Fruit fly (Drosophila melanogaster) whole organism, adult: ENCODE measurements around the gene Ndc1.

Experiments
- CG11617 ChIP-seq: fragments of 200-800 bp; sonication (Bioruptor generic); optimal IDR thresholded peaks from 2 replicates; lab custom pipeline; 2017; ENCODE audit warnings: mild to moderate bottlenecking, missing biosample characterization, missing genetic modification reagents, missing genetic modification characterization
- CG12768 ChIP-seq: fragments of 200-800 bp; sonication (Bioruptor generic); optimal IDR thresholded peaks from 2 replicates; lab custom pipeline; 2017; ENCODE audit warnings: missing biosample characterization, missing genetic modification characterization, mild to moderate bottlenecking, moderate library complexity, missing genetic modification reagents
- CG33017 ChIP-seq: fragments of 200-800 bp; sonication (Bioruptor generic); optimal IDR thresholded peaks from 2 replicates; lab custom pipeline; 2018; ENCODE audit warnings: missing biosample characterization, mild to moderate bottlenecking, missing genetic modification characterization, moderate library complexity
- CG7101 ChIP-seq: fragments of 200-800 bp; sonication (Bioruptor generic); optimal IDR thresholded peaks from 2 replicates; lab custom pipeline; 2018; ENCODE audit warnings: missing biosample characterization, mild to moderate bottlenecking, missing genetic modification characterization, moderate library complexity
- Crg-1 ChIP-seq: fragments of 200-800 bp; sonication (Bioruptor generic); optimal IDR thresholded peaks from 2 replicates; lab custom pipeline; 2016; ENCODE audit warnings: missing biosample characterization, missing genetic modification characterization
- bab1 ChIP-seq: fragments of 200-800 bp; sonication (Bioruptor generic); optimal IDR thresholded peaks from 3 replicates; lab custom pipeline; 2019; ENCODE audit warnings: missing biosample characterization, mild to moderate bottlenecking, missing genetic modification characterization, moderate library complexity
- cic ChIP-seq: fragments of 200-800 bp; sonication (Bioruptor generic); optimal IDR thresholded peaks from 2 replicates; lab custom pipeline; 2017; ENCODE audit warnings: missing biosample characterization, mild to moderate bottlenecking, missing genetic modification characterization, moderate library complexity
- cnc ChIP-seq, 2 experiments: fragments of >200 bp; optimal IDR thresholded peaks; 2 replicates each; lab custom pipeline; 2017
- ovo ChIP-seq: fragments of 200-800 bp; sonication (Bioruptor generic); optimal IDR thresholded peaks from 2 replicates; lab custom pipeline; 2016; ENCODE audit warnings: missing biosample characterization, missing genetic modification characterization
- pad ChIP-seq: fragments of 200-800 bp; sonication (Bioruptor generic); optimal IDR thresholded peaks from 3 replicates; lab custom pipeline; 2017; ENCODE audit warnings: missing biosample characterization, missing genetic modification characterization, mild to moderate bottlenecking, moderate library complexity, missing genetic modification reagents
- toe ChIP-seq: fragments of 200-800 bp; sonication (Bioruptor generic); optimal IDR thresholded peaks from 2 replicates; lab custom pipeline; 2016; ENCODE audit warnings: missing biosample characterization, missing genetic modification characterization

- peak; percentile 2 for TF ChIP-seq CG11617
- TF ChIP-seq pad (GFP tag; lab: Kevin White, UChicago) = peak; percentile 86
- TF ChIP-seq toe (GFP tag; lab: Kevin White, UChicago) = peak; percentile 76
- TF ChIP-seq ovo (GFP tag; lab: Kevin White, UChicago) = peak; percentile 82
- peak; percentile 83 for TF ChIP-seq CG12768 (GFP tag; lab: Kevin White, UChicago)
- TF ChIP-seq Crg-1 (GFP tag; lab: Kevin White, UChicago) = peak; percentile 95
- peak; percentile 86 for TF ChIP-seq CG7101 (tag; lab: Kevin White, UChicago)
- TF ChIP-seq cic (GFP tag; lab: Kevin White, UChicago) = peak; percentile 32
- TF ChIP-seq bab1 (GFP tag; lab: Kevin White, UChicago) = peak; percentile 84
- peak; percentile 53 for TF ChIP-seq CG33017 (tag; lab: Kevin White, UChicago)
- TF ChIP-seq cnc (optimal IDR thresholded peaks at IDR 0.05; lab: Kevin White, UChicago) = no peak
Measured at dm6 chr3R:23890886-23891285, 33.3 kb upstream of the Ndc1 start, which contains the start of gene TfIIA-S.
